Fruit fly (Drosophila melanogaster): ENCODE results near the gene hoe1.

- TF ChIP-seq CG8119 (GFP tag; IDR thresholded peaks at IDR 0.05) (peak; percentile 43; the same call in 1 of the 3 replicates), Blimp-1 (GFP tag; optimal IDR thresholded peaks at IDR 0.05) (no peak), Sox102F (GFP tag; optimal IDR thresholded peaks at IDR 0.05) (no peak), Ets21C (GFP tag; optimal IDR thresholded peaks at IDR 0.05) (no peak), dsx (GFP tag; optimal IDR thresholded peaks at IDR 0.05; ENCODE audit: poor library complexity, severe bottlenecking) (peak; percentile 67), Eip93F (GFP tag; optimal IDR thresholded peaks at IDR 0.05) (no peak), OdsH (GFP tag; optimal IDR thresholded peaks at IDR 0.05) (no peak), cyc (GFP tag; optimal IDR thresholded peaks at IDR 0.05) (no peak), Gug (GFP tag; IDR thresholded peaks at IDR 0.05) (no peak), Eip75B (GFP tag; optimal IDR thresholded peaks at IDR 0.05) (peak; percentile 46), CG10631 (GFP tag; optimal IDR thresholded peaks at IDR 0.05) (no peak), Smox (GFP tag; optimal IDR thresholded peaks at IDR 0.05) (no peak)
Observed at dm6 chr2L:4891914-4892469, 40.2 kb downstream of the hoe1 start, which contains the start of gene CG3036.
